Fruit fly (Drosophila melanogaster): ENCODE results near the gene bgm.

bgm gene

dm6 chr2L:14001887-14002286, 10.9 kb upstream of the bgm start:
- TF ChIP-seq psq (optimal IDR thresholded peaks at IDR 0.05), result no peak

dm6 chr2L:14007801-14008200, 5.0 kb upstream of the bgm start, which contains the start of gene CG42692:
Gene CG42692 (plus strand): TSS chr2L:14008101.
- TF ChIP-seq Dll (optimal IDR thresholded peaks at IDR 0.05) (no peak), EcR (GFP tag; optimal IDR thresholded peaks at IDR 0.05) (no peak), usp (GFP tag; optimal IDR thresholded peaks at IDR 0.05) (no peak), pan (optimal IDR thresholded peaks at IDR 0.05) (no peak)

DNA sequence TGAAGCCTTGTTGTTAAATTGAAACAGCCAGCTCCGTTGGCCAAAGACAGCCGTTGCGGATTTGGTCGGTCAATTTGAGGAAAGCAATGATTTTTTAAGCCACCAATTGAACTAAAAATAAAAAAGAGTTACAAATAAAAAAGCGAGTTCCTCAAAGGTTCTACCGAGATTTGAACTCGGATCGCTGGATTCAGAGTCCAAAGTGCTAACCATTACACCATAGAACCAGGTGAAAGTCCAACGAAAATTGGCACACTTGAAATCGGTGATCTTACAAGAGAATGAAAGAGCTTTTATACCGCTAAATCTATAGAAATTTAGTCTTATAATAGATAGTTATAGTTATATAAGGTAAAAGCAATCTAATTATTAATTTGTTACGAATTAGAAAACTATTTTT, 2.4 kb upstream of the bgm start:
- TF ChIP-seq usp (GFP tag; optimal IDR thresholded peaks at IDR 0.05), result no peak
- TF ChIP-seq psq (optimal IDR thresholded peaks at IDR 0.05), result no peak
- no peak for TF ChIP-seq CG8478 (optimal IDR thresholded peaks at IDR 0.05)
- no peak for TF ChIP-seq Dll (optimal IDR thresholded peaks at IDR 0.05)
- no peak for TF ChIP-seq pan (optimal IDR thresholded peaks at IDR 0.05)
- no peak for TF ChIP-seq EcR (GFP tag; optimal IDR thresholded peaks at IDR 0.05)

dm6 chr2L:14011591-14012303, 1.1 kb upstream of the bgm start:
- no peak for TF ChIP-seq Dll (optimal IDR thresholded peaks at IDR 0.05)
- no peak for TF ChIP-seq EcR (GFP tag; optimal IDR thresholded peaks at IDR 0.05)
- TF ChIP-seq psq (optimal IDR thresholded peaks at IDR 0.05), result no peak
- no peak for TF ChIP-seq CG8478 (optimal IDR thresholded peaks at IDR 0.05)
- no peak for TF ChIP-seq usp (GFP tag; optimal IDR thresholded peaks at IDR 0.05)
- no peak for TF ChIP-seq pan (optimal IDR thresholded peaks at IDR 0.05)

DNA sequence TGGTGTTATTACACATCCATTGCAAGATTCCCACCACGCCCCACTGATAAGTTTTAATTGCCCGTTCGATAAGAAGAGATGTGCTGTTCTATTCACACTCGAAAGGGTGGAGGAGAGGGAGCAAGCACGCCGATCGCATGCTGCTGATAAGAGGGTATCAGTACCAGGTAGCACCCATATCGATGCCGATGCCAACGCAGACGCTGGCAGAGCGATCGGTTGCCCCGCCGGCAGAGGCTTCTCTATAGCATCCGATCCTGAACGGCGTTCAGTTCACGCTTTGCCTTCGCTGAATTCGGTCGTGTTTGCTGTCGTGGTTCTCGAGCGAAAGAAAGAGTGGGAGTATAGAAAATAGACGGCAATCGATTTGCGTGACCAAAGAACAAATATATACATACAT, 674 bp downstream of the bgm start:
- TF ChIP-seq CG8478 (optimal IDR thresholded peaks at IDR 0.05) (no peak), EcR (GFP tag; optimal IDR thresholded peaks at IDR 0.05) (no peak), Dll (optimal IDR thresholded peaks at IDR 0.05) (no peak), psq (optimal IDR thresholded peaks at IDR 0.05) (no peak), pan (optimal IDR thresholded peaks at IDR 0.05) (no peak), usp (GFP tag; optimal IDR thresholded peaks at IDR 0.05) (no peak)

dm6 chr2L:14015109-14015508, 2.3 kb downstream of the bgm start:
- TF ChIP-seq psq (optimal IDR thresholded peaks at IDR 0.05) (no peak), Dll (optimal IDR thresholded peaks at IDR 0.05) (no peak), EcR (GFP tag; optimal IDR thresholded peaks at IDR 0.05) (no peak), pan (optimal IDR thresholded peaks at IDR 0.05) (no peak), usp (GFP tag; optimal IDR thresholded peaks at IDR 0.05) (no peak), CG8478 (optimal IDR thresholded peaks at IDR 0.05) (no peak)

- no peak for TF ChIP-seq pan (optimal IDR thresholded peaks at IDR 0.05)
- no peak for TF ChIP-seq CG8478 (optimal IDR thresholded peaks at IDR 0.05)
- no peak for TF ChIP-seq usp (GFP tag; optimal IDR thresholded peaks at IDR 0.05)
- no peak for TF ChIP-seq psq (optimal IDR thresholded peaks at IDR 0.05)
Observed at dm6 chr2L:14019654-14020053, 6.8 kb downstream of the bgm start.

dm6 chr2L:14020108-14020507, 7.3 kb downstream of the bgm start, which contains the start of gene NimC3:
Gene NimC3 (minus strand): TSS chr2L:14020208.
- TF ChIP-seq CG8478 (optimal IDR thresholded peaks at IDR 0.05), result no peak
- TF ChIP-seq psq (optimal IDR thresholded peaks at IDR 0.05), result no peak

DNA sequence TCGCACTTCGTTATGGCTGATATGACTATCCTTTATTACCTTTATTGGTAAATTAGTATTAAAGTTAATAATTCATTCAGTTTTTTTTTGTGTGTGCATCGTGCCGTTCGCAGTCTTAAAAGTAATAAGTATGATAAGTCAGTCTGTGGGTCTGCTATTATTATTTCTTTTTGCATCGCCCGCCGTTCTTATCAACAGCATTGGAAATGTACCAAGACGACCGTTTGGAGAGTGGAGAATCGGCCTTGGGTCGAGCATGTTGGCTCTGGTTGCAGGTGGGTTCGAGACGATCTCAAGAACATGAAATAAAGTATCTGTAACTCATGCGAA, 7.7 kb downstream of the bgm start:
- TF ChIP-seq CG8478 (optimal IDR thresholded peaks at IDR 0.05) (peak; percentile 24), psq (optimal IDR thresholded peaks at IDR 0.05) (no peak), usp (GFP tag; optimal IDR thresholded peaks at IDR 0.05) (no peak)

dm6 chr2L:14020875-14021643, 8.3 kb downstream of the bgm start:
- TF ChIP-seq Dll (optimal IDR thresholded peaks at IDR 0.05) (no peak), psq (optimal IDR thresholded peaks at IDR 0.05) (no peak), usp (GFP tag; optimal IDR thresholded peaks at IDR 0.05) (no peak), pan (optimal IDR thresholded peaks at IDR 0.05) (peak; percentile 72), CG8478 (optimal IDR thresholded peaks at IDR 0.05) (no peak), EcR (GFP tag; optimal IDR thresholded peaks at IDR 0.05) (no peak)

dm6 chr2L:14021646-14022129, 8.9 kb downstream of the bgm start:
- TF ChIP-seq usp (GFP tag; optimal IDR thresholded peaks at IDR 0.05), result no peak
- no peak for TF ChIP-seq psq (optimal IDR thresholded peaks at IDR 0.05)
- TF ChIP-seq pan (optimal IDR thresholded peaks at IDR 0.05), result no peak

DNA sequence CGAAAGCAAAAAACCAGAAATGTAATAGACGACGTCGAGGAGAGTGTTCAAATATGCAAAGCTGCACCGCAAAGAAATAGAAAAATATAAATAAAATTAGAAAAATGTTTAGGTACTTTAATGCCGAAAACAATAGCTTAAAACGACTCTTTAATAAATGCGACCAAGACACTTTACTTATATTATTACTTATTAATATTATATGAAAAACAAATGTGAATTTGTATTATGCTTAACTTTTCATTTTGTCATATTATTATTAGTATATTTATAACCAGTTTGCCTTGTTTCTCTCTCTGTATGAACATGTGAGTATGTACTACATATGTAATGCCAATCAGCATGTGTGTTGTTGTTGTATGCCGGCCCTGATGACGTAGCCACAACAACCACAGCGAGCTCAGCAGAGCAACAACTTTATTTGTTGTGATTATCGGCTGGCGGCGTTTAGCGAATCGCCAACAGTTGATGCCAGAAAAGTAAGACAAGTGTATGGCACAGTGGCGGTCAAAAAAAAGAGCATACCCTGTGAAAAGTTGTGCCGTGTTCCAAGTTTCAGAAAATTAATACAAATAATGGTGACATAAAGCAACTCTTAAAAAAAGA, 9.4 kb downstream of the bgm start:
- TF ChIP-seq EcR (GFP tag; optimal IDR thresholded peaks at IDR 0.05) (no peak), CG8478 (optimal IDR thresholded peaks at IDR 0.05) (no peak), psq (optimal IDR thresholded peaks at IDR 0.05) (no peak), Dll (optimal IDR thresholded peaks at IDR 0.05) (no peak), pan (optimal IDR thresholded peaks at IDR 0.05) (no peak), usp (GFP tag; optimal IDR thresholded peaks at IDR 0.05) (no peak)
